Worm (Caenorhabditis elegans): Measurements from ENCODE around the gene denn-4.

ce11 chrIV:1980961-1981446 lies 57.2 kb downstream of the denn-4 start, which contains the start of gene Y76B12C.6:
- TF ChIP-seq mdl-1 (tag; optimal IDR thresholded peaks at IDR 0.05), result no peak
- peak; percentile 2 for TF ChIP-seq mep-1 (tag; optimal IDR thresholded peaks at IDR 0.05)
- no peak for TF ChIP-seq tra-1 (GFP tag; IDR thresholded peaks at IDR 0.05)
- no peak for TF ChIP-seq lin-39 (tag; optimal IDR thresholded peaks at IDR 0.05)
- TF ChIP-seq dpl-1 (GFP tag; optimal IDR thresholded peaks at IDR 0.05), result peak; percentile 20
- TF ChIP-seq nhr-48 (tag; optimal IDR thresholded peaks at IDR 0.05), result no peak
- no peak for TF ChIP-seq pqm-1 (tag; optimal IDR thresholded peaks at IDR 0.05)
- peak; percentile 51 for TF ChIP-seq aha-1 (tag)
